Fruit fly (Drosophila melanogaster) whole organism, adult: ENCODE measurements around the gene TBC1d7.

ENCODE experiments used
- CG11617 ChIP-seq: fragments of 200-800 bp; sonication (Bioruptor generic); optimal IDR thresholded peaks from 2 replicates; lab custom pipeline; 2017; ENCODE audit warnings: mild to moderate bottlenecking, missing biosample characterization, missing genetic modification reagents, missing genetic modification characterization
- CG12768 ChIP-seq: fragments of 200-800 bp; sonication (Bioruptor generic); optimal IDR thresholded peaks from 2 replicates; lab custom pipeline; 2017; ENCODE audit warnings: missing biosample characterization, missing genetic modification characterization, mild to moderate bottlenecking, moderate library complexity, missing genetic modification reagents
- CG14711 ChIP-seq: fragments of 200-800 bp; sonication (Bioruptor generic); optimal IDR thresholded peaks from 2 replicates; lab custom pipeline; 2018; ENCODE audit warnings: missing biosample characterization, mild to moderate bottlenecking, missing genetic modification characterization, moderate library complexity
- CG33017 ChIP-seq: fragments of 200-800 bp; sonication (Bioruptor generic); optimal IDR thresholded peaks from 2 replicates; lab custom pipeline; 2018; ENCODE audit warnings: missing biosample characterization, mild to moderate bottlenecking, missing genetic modification characterization, moderate library complexity
- CG5204 ChIP-seq: fragments of 200-800 bp; sonication (Bioruptor generic); optimal IDR thresholded peaks from 2 replicates; lab custom pipeline; 2016; ENCODE audit warnings: missing biosample characterization, missing genetic modification characterization
- Crg-1 ChIP-seq: fragments of 200-800 bp; sonication (Bioruptor generic); optimal IDR thresholded peaks from 2 replicates; lab custom pipeline; 2016; ENCODE audit warnings: missing biosample characterization, missing genetic modification characterization
- Hr96 ChIP-seq: fragments of 200-800 bp; sonication (Bioruptor generic); optimal IDR thresholded peaks from 2 replicates; lab custom pipeline; 2016; ENCODE audit warnings: missing biosample characterization, missing genetic modification characterization
- Mnt ChIP-seq: fragments of 200-800 bp; sonication (Bioruptor generic); optimal IDR thresholded peaks from 2 replicates; lab custom pipeline; 2016; ENCODE audit warnings: missing biosample characterization, mild to moderate bottlenecking, missing genetic modification characterization
- cic ChIP-seq: fragments of 200-800 bp; sonication (Bioruptor generic); optimal IDR thresholded peaks from 2 replicates; lab custom pipeline; 2017; ENCODE audit warnings: missing biosample characterization, mild to moderate bottlenecking, missing genetic modification characterization, moderate library complexity
- cnc ChIP-seq, 2 experiments: fragments of >200 bp; optimal IDR thresholded peaks; 2 replicates each; lab custom pipeline; 2017
- kay ChIP-seq: fragments of 200-800 bp; sonication (Bioruptor generic); peaks from one replicate; lab custom pipeline; 2016; ENCODE audit warnings: missing biosample characterization, missing genetic modification characterization, borderline replicate concordance
- ovo ChIP-seq: fragments of 200-800 bp; sonication (Bioruptor generic); optimal IDR thresholded peaks from 2 replicates; lab custom pipeline; 2016; ENCODE audit warnings: missing biosample characterization, missing genetic modification characterization
- pad ChIP-seq: fragments of 200-800 bp; sonication (Bioruptor generic); optimal IDR thresholded peaks from 3 replicates; lab custom pipeline; 2017; ENCODE audit warnings: missing biosample characterization, missing genetic modification characterization, mild to moderate bottlenecking, moderate library complexity, missing genetic modification reagents
- toe ChIP-seq: fragments of 200-800 bp; sonication (Bioruptor generic); optimal IDR thresholded peaks from 2 replicates; lab custom pipeline; 2016; ENCODE audit warnings: missing biosample characterization, missing genetic modification characterization

dm6 chr3R:24206341-24207114 is 45.0 kb downstream of the TBC1d7 start:
- TF ChIP-seq CG12768 (GFP tag; lab: Kevin White, UChicago) (no peak), pad (GFP tag; lab: Kevin White, UChicago) (no peak), CG14711 (tag; lab: Kevin White, UChicago) (no peak), CG33017 (no peak), ovo (no peak), Mnt (no peak), cnc (optimal IDR thresholded peaks at IDR 0.05; lab: Kevin White, UChicago) (no peak), CG5204 (GFP tag; lab: Kevin White, UChicago) (no peak), kay (GFP tag; lab: Kevin White, UChicago) (no peak), Hr96 (no peak), CG11617 (no peak), toe (GFP tag; lab: Kevin White, UChicago) (no peak), Crg-1 (GFP tag; lab: Kevin White, UChicago) (no peak), cic (GFP tag; lab: Kevin White, UChicago) (no peak)
